Fruit fly (Drosophila melanogaster): ENCODE results near the gene RpS26.

The RpS26 gene

dm6 chr2L:18455506-18456491, 12.7 kb upstream of the RpS26 start (continued):
- TF ChIP-seq Hr4 (GFP tag; optimal IDR thresholded peaks at IDR 0.05) (peak; percentile 27), CG6276 (GFP tag; optimal IDR thresholded peaks at IDR 0.05) (peak; percentile 99), Hr39 (GFP tag; optimal IDR thresholded peaks at IDR 0.05) (peak; percentile 27), spab (GFP tag; optimal IDR thresholded peaks at IDR 0.05) (peak; percentile 99), CG10669 (GFP tag; optimal IDR thresholded peaks at IDR 0.05) (peak; percentile 99), CG9139 (GFP tag; optimal IDR thresholded peaks at IDR 0.05) (peak; percentile 97), CG31627 (GFP tag; optimal IDR thresholded peaks at IDR 0.05) (peak; percentile 43), CG16779 (tag; optimal IDR thresholded peaks at IDR 0.05) (peak; percentile 97), Hr38 (GFP tag; optimal IDR thresholded peaks at IDR 0.05) (peak; percentile 94), ss (GFP tag; optimal IDR thresholded peaks at IDR 0.05) (peak; percentile 98 to 99), esn (GFP tag; optimal IDR thresholded peaks at IDR 0.05) (peak; percentile 49), fd59A (GFP tag; optimal IDR thresholded peaks at IDR 0.05) (peak; percentile 88), CG11762 (GFP tag; optimal IDR thresholded peaks at IDR 0.05; ENCODE audit: insufficient read depth) (peak; percentile 92), salr (GFP tag; optimal IDR thresholded peaks at IDR 0.05) (peak; percentile 94), CG32006 (GFP tag; optimal IDR thresholded peaks at IDR 0.05) (peak; percentile 98), Blimp-1 (GFP tag; optimal IDR thresholded peaks at IDR 0.05) (peak; percentile 62), CG7368 (GFP tag; optimal IDR thresholded peaks at IDR 0.05) (peak; percentile 94), topi (GFP tag; optimal IDR thresholded peaks at IDR 0.05) (peak; percentile 37), CG8319 (GFP tag; optimal IDR thresholded peaks at IDR 0.05) (peak; percentile 90), net (GFP tag; optimal IDR thresholded peaks at IDR 0.05) (peak; percentile 93), CG4318 (GFP tag; optimal IDR thresholded peaks at IDR 0.05) (no peak), OdsH (GFP tag; optimal IDR thresholded peaks at IDR 0.05) (peak; percentile 83), lz (GFP tag; optimal IDR thresholded peaks at IDR 0.05) (peak; percentile 34), Ets96B (tag; optimal IDR thresholded peaks at IDR 0.05) (peak; percentile 99)

- no peak for TF ChIP-seq Hr4 (GFP tag; optimal IDR thresholded peaks at IDR 0.05)
- no peak for TF ChIP-seq CG8119 (GFP tag; IDR thresholded peaks at IDR 0.05)
- no peak for TF ChIP-seq Eip78C (GFP tag)
- no peak for TF ChIP-seq esn (GFP tag; optimal IDR thresholded peaks at IDR 0.05)
- no peak for TF ChIP-seq dac (GFP tag; optimal IDR thresholded peaks at IDR 0.05)
- no peak for TF ChIP-seq pdm3 (GFP tag; optimal IDR thresholded peaks at IDR 0.05)
These were observed 11.2 kb upstream of the RpS26 start, which contains the start of the genes bsf and Ntf-2r for dm6 chr2L:18454128-18454788. Gene bsf, minus strand, starts transcription at chr2L:18454587. Gene Ntf-2r, plus strand, starts transcription at chr2L:18454649.

dm6 chr2L:18448639-18449430, 5.8 kb upstream of the RpS26 start, which contains the start of gene ncm:
Gene ncm, minus strand, starts transcription at chr2L:18448957.
- no peak for TF ChIP-seq CG11902 (GFP tag; optimal IDR thresholded peaks at IDR 0.05)
- TF ChIP-seq eg (GFP tag; IDR thresholded peaks at IDR 0.05), result no peak
- peak; percentile 15 for TF ChIP-seq esn (GFP tag; optimal IDR thresholded peaks at IDR 0.05)

- TF ChIP-seq CG31627 (GFP tag; optimal IDR thresholded peaks at IDR 0.05) (peak; percentile 32), Eip78C (GFP tag) (peak; percentile 78), CG10631 (GFP tag; optimal IDR thresholded peaks at IDR 0.05) (peak; percentile 22), Hr39 (GFP tag; optimal IDR thresholded peaks at IDR 0.05) (peak; percentile 39), esn (GFP tag; optimal IDR thresholded peaks at IDR 0.05) (peak; percentile 11), Met (GFP tag; optimal IDR thresholded peaks at IDR 0.05) (peak; percentile 9), CG11762 (GFP tag; optimal IDR thresholded peaks at IDR 0.05; ENCODE audit: insufficient read depth) (no peak), Hr4 (GFP tag; optimal IDR thresholded peaks at IDR 0.05) (peak; percentile 26), topi (GFP tag; optimal IDR thresholded peaks at IDR 0.05) (no peak), net (GFP tag; optimal IDR thresholded peaks at IDR 0.05) (no peak), pdm3 (GFP tag; optimal IDR thresholded peaks at IDR 0.05) (no peak)
These were observed 1.9 kb downstream of the RpS26 start for dm6 chr2L:18441220-18441619.
